Worm (Caenorhabditis elegans) whole organism, L4 larva: ENCODE results near the gene Y110A2AL.9.

ENCODE experiments used
- F10B5.3 ChIP-seq: sonication (generic microtip); optimal IDR thresholded peaks from 2 replicates; lab custom pipeline; 2016; ENCODE audit warnings: mild to moderate bottlenecking, missing genetic modification characterization, missing compliant biosample characterization
- F37D6.2 ChIP-seq: sonication (generic microtip); optimal IDR thresholded peaks from 2 replicates; lab custom pipeline; 2016; ENCODE audit warnings: mild to moderate bottlenecking, missing genetic modification characterization, missing compliant biosample characterization
- F44E2.7 ChIP-seq: fragments of 200-800 bp; sonication (Bioruptor generic); IDR thresholded peaks from 2 replicates; pipeline ENCODE4 v2.1.2; 2022; ENCODE audit warnings: missing genetic modification characterization, missing compliant biosample characterization
- R02D3.7 ChIP-seq: fragments of 150-350 bp; sonication (generic microtip); optimal IDR thresholded peaks from 3 replicates; lab custom pipeline; 2014; ENCODE audit warnings: missing biosample characterization, missing genetic modification characterization
- T26A8.4 ChIP-seq: fragments of 200-800 bp; sonication (Bioruptor generic); IDR thresholded peaks from 2 replicates; pipeline ENCODE4 v1.3.6; 2022; ENCODE audit warnings: missing genetic modification characterization, missing compliant biosample characterization
- Y5F2A.4 ChIP-seq: fragments of 200-800 bp; sonication (Bioruptor generic); optimal IDR thresholded peaks from 2 replicates; lab custom pipeline; 2018; ENCODE audit warnings: mild to moderate bottlenecking, missing genetic modification characterization, missing compliant biosample characterization
- ZK546.5 ChIP-seq, 2 experiments: sonication (generic microtip); optimal IDR thresholded peaks; 2 replicates each; lab custom pipeline; 2017; ENCODE audit warnings: missing biosample characterization in 2 of 2, missing genetic modification characterization in 2 of 2
- aly-2 ChIP-seq: sonication (generic microtip); optimal IDR thresholded peaks from 2 replicates; lab custom pipeline; 2018; ENCODE audit warnings: missing biosample characterization, missing genetic modification characterization
- attf-4 ChIP-seq: sonication (generic microtip); optimal IDR thresholded peaks from 3 replicates; lab custom pipeline; 2017; ENCODE audit warnings: missing biosample characterization, missing genetic modification characterization
- ceh-44 ChIP-seq: fragments of 200-800 bp; sonication (Bioruptor generic); IDR thresholded peaks from 2 replicates; pipeline ENCODE4 v1.3.6; 2022; ENCODE audit warnings: missing genetic modification reagents, missing genetic modification characterization, missing compliant biosample characterization
- ceh-62 ChIP-seq: sonication (generic microtip); optimal IDR thresholded peaks from 2 replicates; lab custom pipeline; 2017; ENCODE audit warnings: missing biosample characterization, missing genetic modification characterization
- ceh-82 ChIP-seq: sonication (generic microtip); optimal IDR thresholded peaks from 2 replicates; lab custom pipeline; 2017; ENCODE audit warnings: missing biosample characterization, missing genetic modification characterization
- daf-16 ChIP-seq, 3 experiments: sonication (generic microtip); optimal IDR thresholded peaks; 2 replicates each; lab custom pipeline; 2016 to 2017; ENCODE audit warnings: missing genetic modification characterization in 3 of 3, missing genetic modification reagents in 3 of 3, mild to moderate bottlenecking in 2 of 3, missing compliant biosample characterization in 2 of 3, missing biosample characterization in 1 of 3, moderate library complexity in 1 of 3
- dmd-6 ChIP-seq: fragments of 200-800 bp; sonication (Bioruptor generic); IDR thresholded peaks from 2 replicates; pipeline ENCODE4 v1.3.6; 2022; ENCODE audit warnings: missing genetic modification reagents, missing genetic modification characterization, missing compliant biosample characterization
- duxl-1 ChIP-seq: sonication (generic microtip); optimal IDR thresholded peaks from 2 replicates; lab custom pipeline; 2016; ENCODE audit warnings: mild to moderate bottlenecking, missing genetic modification characterization, moderate library complexity, missing compliant biosample characterization; ENCODE audit not compliant: poor library complexity
- fkh-10 ChIP-seq: fragments of 150-350 bp; optimal IDR thresholded peaks from 2 replicates; lab custom pipeline; 2014; ENCODE audit warnings: missing biosample characterization, missing genetic modification reagents, missing genetic modification characterization
- fos-1 ChIP-seq: fragments of 150-350 bp; optimal IDR thresholded peaks from 2 replicates; lab custom pipeline; 2014; ENCODE audit warnings: missing biosample characterization, missing genetic modification characterization
- hlh-11 ChIP-seq: fragments of 200-800 bp; sonication (Bioruptor generic); optimal IDR thresholded peaks from 2 replicates; lab custom pipeline; 2018; ENCODE audit warnings: mild to moderate bottlenecking, missing genetic modification characterization, missing compliant biosample characterization
- lin-13 ChIP-seq: fragments of 150-350 bp; optimal IDR thresholded peaks from 2 replicates; lab custom pipeline; 2014; ENCODE audit warnings: missing biosample characterization, missing genetic modification reagents, missing genetic modification characterization
- lin-15B ChIP-seq: fragments of 150-350 bp; sonication (generic microtip); optimal IDR thresholded peaks from 3 replicates; lab custom pipeline; 2014; ENCODE audit warnings: missing biosample characterization, missing genetic modification characterization
- lin-29 ChIP-seq: fragments of 200-800 bp; sonication (Bioruptor generic); IDR thresholded peaks from 2 replicates; pipeline ENCODE4 v1.3.6; 2022; ENCODE audit warnings: missing genetic modification reagents, missing genetic modification characterization, missing compliant biosample characterization
- lir-3 ChIP-seq: sonication (generic microtip); optimal IDR thresholded peaks from 2 replicates; lab custom pipeline; 2016; ENCODE audit warnings: mild to moderate bottlenecking, missing genetic modification characterization, missing compliant biosample characterization
- lsy-2 ChIP-seq, 2 experiments: fragments of 150-350 bp in 1 of 2; sonication (generic microtip) in 1 of 2; optimal IDR thresholded peaks; 2 replicates each; lab custom pipeline; 2014 to 2017; ENCODE audit warnings: missing biosample characterization in 2 of 2, missing genetic modification characterization in 2 of 2
- mdl-1 ChIP-seq, 2 experiments: fragments of 150-350 bp in 1 of 2; sonication (generic microtip) in 1 of 2; optimal IDR thresholded peaks; 2 replicates each; lab custom pipeline; 2014 to 2017; ENCODE audit warnings: missing biosample characterization in 2 of 2, missing genetic modification characterization in 2 of 2
- mdt-29 ChIP-seq: fragments of 200-800 bp; sonication (Bioruptor generic); IDR thresholded peaks from 2 replicates; pipeline ENCODE4 v1.3.6; 2022; ENCODE audit warnings: missing genetic modification reagents, missing genetic modification characterization, missing compliant biosample characterization
- nhr-25 ChIP-seq: sonication (generic microtip); optimal IDR thresholded peaks from 2 replicates; lab custom pipeline; 2017; ENCODE audit warnings: missing genetic modification characterization, mild to moderate bottlenecking, missing compliant biosample characterization, antibody characterized with exemption, moderate library complexity, borderline replicate concordance; ENCODE audit not compliant: insufficient read depth
- nhr-28 ChIP-seq: fragments of 150-350 bp; optimal IDR thresholded peaks from 2 replicates; lab custom pipeline; 2014; ENCODE audit warnings: missing biosample characterization, missing genetic modification characterization
- nhr-42 ChIP-seq: fragments of 200-800 bp; sonication (Bioruptor generic); IDR thresholded peaks from 2 replicates; pipeline ENCODE4 v1.3.6; 2022; ENCODE audit warnings: missing genetic modification characterization, missing compliant biosample characterization
- nhr-48 ChIP-seq: sonication (generic microtip); optimal IDR thresholded peaks from 2 replicates; lab custom pipeline; 2016; ENCODE audit warnings: mild to moderate bottlenecking, missing genetic modification characterization, missing compliant biosample characterization
- nhr-76 ChIP-seq: fragments of 150-350 bp; optimal IDR thresholded peaks from 2 replicates; lab custom pipeline; 2014; ENCODE audit warnings: missing biosample characterization, missing genetic modification characterization
- nhr-77 ChIP-seq: fragments of 150-350 bp; optimal IDR thresholded peaks from 2 replicates; lab custom pipeline; 2014; ENCODE audit warnings: missing biosample characterization, missing genetic modification characterization
- php-3 ChIP-seq: fragments of 200-800 bp; sonication (Bioruptor generic); IDR thresholded peaks from 2 replicates; pipeline ENCODE4 v1.3.6; 2022; ENCODE audit warnings: missing genetic modification reagents, missing genetic modification characterization, missing compliant biosample characterization
- snpc-1.2 ChIP-seq: fragments of 200-800 bp; sonication (Bioruptor generic); IDR thresholded peaks from 2 replicates; pipeline ENCODE4 v1.3.6; 2022; ENCODE audit warnings: missing genetic modification reagents, missing genetic modification characterization, missing compliant biosample characterization
- snpc-4 ChIP-seq: fragments of 150-350 bp; optimal IDR thresholded peaks from 2 replicates; lab custom pipeline; 2014; ENCODE audit warnings: missing biosample characterization, missing genetic modification characterization
- spr-1 ChIP-seq: sonication (generic microtip); optimal IDR thresholded peaks from 2 replicates; lab custom pipeline; 2016; ENCODE audit warnings: mild to moderate bottlenecking, missing genetic modification characterization, missing compliant biosample characterization
- spr-3 ChIP-seq: fragments of 200-800 bp; sonication (Bioruptor generic); optimal IDR thresholded peaks from 2 replicates; lab custom pipeline; 2018; ENCODE audit warnings: mild to moderate bottlenecking, missing genetic modification characterization, missing compliant biosample characterization
- tag-97 ChIP-seq: fragments of 200-800 bp; sonication (Bioruptor generic); IDR thresholded peaks from 2 replicates; pipeline ENCODE4 v1.3.6; 2022; ENCODE audit warnings: missing genetic modification characterization, missing compliant biosample characterization
- unc-39 ChIP-seq: sonication (generic microtip); optimal IDR thresholded peaks from 2 replicates; lab custom pipeline; 2017; ENCODE audit warnings: missing biosample characterization, missing genetic modification characterization
- zfp-3 ChIP-seq: fragments of 200-800 bp; sonication (Bioruptor generic); conservative IDR thresholded peaks from 2 replicates; pipeline ENCODE4 v1.3.6; 2022; ENCODE audit warnings: missing genetic modification reagents, missing genetic modification characterization, missing compliant biosample characterization
- zip-2 ChIP-seq: fragments of 150-350 bp; optimal IDR thresholded peaks from 2 replicates; lab custom pipeline; 2014; ENCODE audit warnings: missing biosample characterization, missing genetic modification characterization
- ztf-7 ChIP-seq: fragments of 150-350 bp; optimal IDR thresholded peaks from 2 replicates; lab custom pipeline; 2014; ENCODE audit warnings: missing biosample characterization, missing genetic modification characterization

Gene Y110A2AL.9

ce11 chrII:2826073-2826472 is 40.4 kb downstream of the Y110A2AL.9 start, which contains the start of gene K12H6.5:
Gene K12H6.5 (minus strand): TSS chrII:2826173.
- TF ChIP-seq nhr-42 (no peak), nhr-48 (tag; lab: Kevin White, UChicago) (no peak), ztf-7 (no peak), nhr-77 (tag; lab: Kevin White, UChicago) (no peak), Y5F2A.4 (GFP tag; lab: Kevin White, UChicago) (no peak), lin-29 (GFP tag; lab: Robert Waterston, UW) (no peak), dmd-6 (GFP tag; lab: Robert Waterston, UW) (no peak), nhr-76 (tag; lab: Kevin White, UChicago) (no peak), F44E2.7 (GFP tag; lab: Robert Waterston, UW) (no peak), lsy-2 (tag; optimal IDR thresholded peaks at IDR 0.05; lab: Kevin White, UChicago) (no peak), nhr-25 (tag; lab: Kevin White, UChicago) (no peak), unc-39 (tag; lab: Kevin White, UChicago) (no peak), ceh-82 (tag; lab: Kevin White, UChicago) (no peak), daf-16 (GFP tag; optimal IDR thresholded peaks at IDR 0.05; lab: Kevin White, UChicago) (no peak), daf-16 (tag; optimal IDR thresholded peaks at IDR 0.05; lab: Kevin White, UChicago) (no peak), nhr-28 (tag; lab: Kevin White, UChicago) (no peak), mdt-29 (GFP tag; lab: Robert Waterston, UW) (no peak)
- TF ChIP-seq, all 104 proteins: peak for 0

- no peak for TF ChIP-seq T26A8.4
- TF ChIP-seq dmd-6 (GFP tag; lab: Robert Waterston, UW): no peak
- no peak for TF ChIP-seq R02D3.7 (tag; lab: Kevin White, UChicago)
- TF ChIP-seq snpc-4 (tag; lab: Kevin White, UChicago): no peak
- no peak for TF ChIP-seq F10B5.3 (tag; lab: Kevin White, UChicago)
- TF ChIP-seq ceh-62 (tag; lab: Kevin White, UChicago): no peak
- TF ChIP-seq nhr-48 (tag; lab: Kevin White, UChicago): no peak
- TF ChIP-seq lin-15B (tag; lab: Kevin White, UChicago): no peak
- TF ChIP-seq attf-4 (tag; lab: Kevin White, UChicago): no peak
- TF ChIP-seq hlh-11 (tag; lab: Kevin White, UChicago): no peak
- no peak for TF ChIP-seq zip-2 (tag; lab: Kevin White, UChicago)
- TF ChIP-seq ZK546.5 (tag; optimal IDR thresholded peaks at IDR 0.05; lab: Kevin White, UChicago): no peak
Observed at ce11 chrII:2824169-2824568, 42.3 kb downstream of the Y110A2AL.9 start, which contains the start of the genes K12H6.4 and K12H6.9. Gene K12H6.4 (minus strand): TSS chrII:2824269. Gene K12H6.9 (plus strand): TSS chrII:2824404.

ce11 chrII:2822435-2822920 is 44.0 kb downstream of the Y110A2AL.9 start, which contains the start of the genes fut-4 and K12H6.10:
Gene fut-4 (minus strand): TSS chrII:2822535.
Gene K12H6.10 (plus strand): TSS chrII:2822870.
- TF ChIP-seq snpc-1.2 (GFP tag; lab: Robert Waterston, UW): no peak
- no peak for TF ChIP-seq fos-1 (tag; lab: Kevin White, UChicago)
- no peak for TF ChIP-seq spr-1 (tag; lab: Kevin White, UChicago)
- no peak for TF ChIP-seq spr-3
- TF ChIP-seq php-3 (GFP tag; lab: Robert Waterston, UW): no peak
- no peak for TF ChIP-seq ceh-44 (GFP tag; lab: Robert Waterston, UW)
- TF ChIP-seq aly-2 (tag; lab: Kevin White, UChicago): no peak
- TF ChIP-seq nhr-28 (tag; lab: Kevin White, UChicago): no peak
- TF ChIP-seq hlh-11 (tag; lab: Kevin White, UChicago): no peak
- no peak for TF ChIP-seq zfp-3 (GFP tag; lab: Robert Waterston, UW)
- no peak for TF ChIP-seq lin-13 (GFP tag; lab: Kevin White, UChicago)
- no peak for TF ChIP-seq mdl-1 (tag; optimal IDR thresholded peaks at IDR 0.05; lab: Kevin White, UChicago)
- no peak for TF ChIP-seq F37D6.2 (tag; lab: Kevin White, UChicago)
- no peak for TF ChIP-seq lir-3
- TF ChIP-seq fkh-10 (GFP tag; lab: Kevin White, UChicago): no peak
- no peak for TF ChIP-seq duxl-1 (tag; lab: Kevin White, UChicago)
- TF ChIP-seq tag-97 (GFP tag; lab: Robert Waterston, UW): no peak
- no peak for TF ChIP-seq lin-29 (GFP tag; lab: Robert Waterston, UW)
